Worm (Caenorhabditis elegans): ENCODE measurements around the gene acdh-2.

The acdh-2 gene

ce11 chrII:5572082-5572746 lies 24.9 kb upstream of the acdh-2 start (continued):
- TF ChIP-seq dve-1 (tag; optimal IDR thresholded peaks at IDR 0.05; ENCODE audit: insufficient read depth), result peak; percentile 55
- TF ChIP-seq hlh-11 (tag; optimal IDR thresholded peaks at IDR 0.05), result peak; percentile 64
- peak; percentile 19 for TF ChIP-seq nhr-6 (tag; optimal IDR thresholded peaks at IDR 0.05)
- TF ChIP-seq ces-1 (GFP tag; optimal IDR thresholded peaks at IDR 0.05), result no peak
- TF ChIP-seq F26F4.8 (GFP tag; conservative IDR thresholded peaks at IDR 0.05), result no peak
- TF ChIP-seq ama-1 (optimal IDR thresholded peaks at IDR 0.05), result no peak
- no peak for TF ChIP-seq Y75B8A.6 (GFP tag; IDR thresholded peaks at IDR 0.05)
- TF ChIP-seq fos-1 (tag; optimal IDR thresholded peaks at IDR 0.05), result no peak
- TF ChIP-seq lsy-2 (tag; optimal IDR thresholded peaks at IDR 0.05), result peak in 1 of 2 experiments; percentile 60
- TF ChIP-seq php-3 (GFP tag; IDR thresholded peaks at IDR 0.05), result no peak
- no peak for TF ChIP-seq ctbp-1 (GFP tag; IDR thresholded peaks at IDR 0.05)
- TF ChIP-seq lin-13 (GFP tag; optimal IDR thresholded peaks at IDR 0.05), result peak; percentile 7
- TF ChIP-seq hmg-1.1 (GFP tag; IDR thresholded peaks at IDR 0.05), result peak; percentile 51
- no peak for TF ChIP-seq lin-15B (tag; optimal IDR thresholded peaks at IDR 0.05)
- TF ChIP-seq T20F7.1 (GFP tag; optimal IDR thresholded peaks at IDR 0.05), result peak; percentile 13
- TF ChIP-seq hlh-30 (tag; optimal IDR thresholded peaks at IDR 0.05; ENCODE audit: insufficient read depth), result peak; percentile 52
- peak; percentile 91 for TF ChIP-seq nhr-28 (tag; optimal IDR thresholded peaks at IDR 0.05)
- peak; percentile 61 for TF ChIP-seq nhr-25 (tag; optimal IDR thresholded peaks at IDR 0.05; ENCODE audit: borderline replicate concordance, insufficient read depth)
- no peak for TF ChIP-seq ZK337.2 (GFP tag; IDR thresholded peaks at IDR 0.05)
- TF ChIP-seq snpc-4 (tag; optimal IDR thresholded peaks at IDR 0.05), result no peak
- no peak for TF ChIP-seq ceh-82 (tag; optimal IDR thresholded peaks at IDR 0.05)

- TF ChIP-seq nhr-28 (tag; optimal IDR thresholded peaks at IDR 0.05) (peak; percentile 76), tag-97 (GFP tag; IDR thresholded peaks at IDR 0.05) (no peak)
These were observed 23.0 kb upstream of the acdh-2 start, which contains the start of the genes C17C3.1 and C17C3.15 for ce11 chrII:5570272-5570671. Gene C17C3.1, plus strand, starts transcription at chrII:5570572. Gene C17C3.15, plus strand, starts transcription at chrII:5570654.

ce11 chrII:5565082-5565623 lies 17.9 kb upstream of the acdh-2 start:
- TF ChIP-seq mdl-1 (tag; optimal IDR thresholded peaks at IDR 0.05) (no peak), gei-8 (GFP tag; optimal IDR thresholded peaks at IDR 0.05) (no peak), ceh-28 (tag; optimal IDR thresholded peaks at IDR 0.05) (no peak)

- TF ChIP-seq unc-39 (tag; optimal IDR thresholded peaks at IDR 0.05) (no peak), egl-43 (GFP tag; IDR thresholded peaks at IDR 0.05) (no peak), daf-16 (GFP tag; optimal IDR thresholded peaks at IDR 0.05) (no peak), daf-16 (tag; optimal IDR thresholded peaks at IDR 0.05) (peak; percentile 97), attf-4 (tag; optimal IDR thresholded peaks at IDR 0.05) (no peak), arid-1 (GFP tag; conservative IDR thresholded peaks at IDR 0.05) (no peak), nhr-25 (tag; optimal IDR thresholded peaks at IDR 0.05; ENCODE audit: borderline replicate concordance, insufficient read depth) (no peak), skn-1 (tag; optimal IDR thresholded peaks at IDR 0.05) (no peak), spr-3 (GFP tag; optimal IDR thresholded peaks at IDR 0.05) (no peak), ceh-62 (tag; optimal IDR thresholded peaks at IDR 0.05) (no peak), Y105C5A.15 (GFP tag; IDR thresholded peaks at IDR 0.05) (no peak), aha-1 (tag) (no peak), F44E2.7 (GFP tag; IDR thresholded peaks at IDR 0.05) (no peak), jun-1 (tag; optimal IDR thresholded peaks at IDR 0.05) (no peak), snpc-1.2 (GFP tag; IDR thresholded peaks at IDR 0.05) (no peak), Y5F2A.4 (GFP tag; optimal IDR thresholded peaks at IDR 0.05) (no peak), nhr-41 (GFP tag; IDR thresholded peaks at IDR 0.05) (no peak), nhr-10 (tag; optimal IDR thresholded peaks at IDR 0.05) (no peak), nhr-28 (tag; optimal IDR thresholded peaks at IDR 0.05) (peak; percentile 28), dmd-8 (GFP tag; IDR thresholded peaks at IDR 0.05) (no peak), hif-1 (tag; optimal IDR thresholded peaks at IDR 0.05) (no peak), lir-3 (tag; optimal IDR thresholded peaks at IDR 0.05) (no peak), zag-1 (tag; optimal IDR thresholded peaks at IDR 0.05) (no peak), dve-1 (tag; optimal IDR thresholded peaks at IDR 0.05; ENCODE audit: insufficient read depth) (peak; percentile 72)
These were observed 14.1 kb upstream of the acdh-2 start, which contains the start of gene C17C3.3 for ce11 chrII:5561392-5561791. Gene C17C3.3, plus strand, starts transcription at chrII:5561737.
